Worm (Caenorhabditis elegans): ENCODE measurements around the gene dph-1.

ce11 chrIII:3734990-3735389 is 28.3 kb downstream of the dph-1 start, which contains the start of gene evl-18:
- TF ChIP-seq nhr-76 (tag; optimal IDR thresholded peaks at IDR 0.05) = no peak
- no peak for TF ChIP-seq snpc-4 (tag; optimal IDR thresholded peaks at IDR 0.05)
- peak; percentile 25 for TF ChIP-seq pha-4 (tag; optimal IDR thresholded peaks at IDR 0.05)
- no peak for TF ChIP-seq drap-1 (GFP tag; optimal IDR thresholded peaks at IDR 0.05)
- no peak for TF ChIP-seq sem-2 (GFP tag; optimal IDR thresholded peaks at IDR 0.05)
